Fruit fly (Drosophila melanogaster) whole organism, embryonic: ENCODE data around the gene Ids.

ENCODE experiments used
- Bgb ChIP-seq: fragments of 200-800 bp; sonication (Bioruptor generic); IDR thresholded peaks from 2 replicates; pipeline ENCODE4 v1.3.6; 2022; ENCODE audit warnings: missing biosample characterization, missing genetic modification characterization; ENCODE audit not compliant: partially characterized antibody
- Blimp-1 ChIP-seq: fragments of 200-800 bp; sonication (Bioruptor generic); optimal IDR thresholded peaks from 3 replicates; lab custom pipeline; 2018; ENCODE audit warnings: missing biosample characterization, missing genetic modification characterization, mild to moderate bottlenecking, moderate library complexity, missing genetic modification reagents
- CG11093 ChIP-seq: fragments of 200-800 bp; sonication (Bioruptor generic); IDR thresholded peaks from 3 replicates; pipeline ENCODE4 v1.3.6; 2022; ENCODE audit warnings: missing biosample characterization, missing genetic modification characterization
- CG12104 ChIP-seq: fragments of 200-800 bp; sonication (Bioruptor generic); optimal IDR thresholded peaks from 3 replicates; lab custom pipeline; 2016; ENCODE audit warnings: missing biosample characterization, missing genetic modification characterization
- CG1233 ChIP-seq: fragments of 200-800 bp; sonication (Bioruptor generic); optimal IDR thresholded peaks from 4 replicates; lab custom pipeline; 2018; ENCODE audit warnings: missing biosample characterization, mild to moderate bottlenecking, missing genetic modification characterization
- CG1832 ChIP-seq: fragments of 200-800 bp; sonication (Bioruptor generic); optimal IDR thresholded peaks from 2 replicates; lab custom pipeline; 2017; ENCODE audit warnings: missing biosample characterization, mild to moderate bottlenecking, missing genetic modification characterization, inconsistent platforms
- CG33213 ChIP-seq: fragments of 200-800 bp; sonication (Bioruptor generic); optimal IDR thresholded peaks from 3 replicates; lab custom pipeline; 2016; ENCODE audit warnings: missing biosample characterization, missing genetic modification characterization
- CG3847 ChIP-seq: fragments of 200-800 bp; sonication (Bioruptor generic); IDR thresholded peaks from 2 replicates; pipeline ENCODE4 v1.3.6; 2022; ENCODE audit warnings: missing biosample characterization, missing genetic modification characterization
- CG43689 ChIP-seq: fragments of 200-800 bp; sonication (Bioruptor generic); IDR thresholded peaks from 2 replicates; pipeline ENCODE4 v1.3.6; 2022; ENCODE audit warnings: missing biosample characterization, missing genetic modification characterization
- CG4404 ChIP-seq: fragments of 200-800 bp; sonication (Bioruptor generic); IDR thresholded peaks from 2 replicates; pipeline ENCODE4 v1.3.6; 2022; ENCODE audit warnings: missing biosample characterization, missing genetic modification characterization
- CG4730 ChIP-seq: fragments of 200-800 bp; sonication (Bioruptor generic); IDR thresholded peaks from 2 replicates; pipeline ENCODE4 v1.3.6; 2022; ENCODE audit warnings: missing biosample characterization, missing genetic modification characterization
- CG5245 ChIP-seq: fragments of 200-800 bp; sonication (Bioruptor generic); optimal IDR thresholded peaks from 3 replicates; lab custom pipeline; 2016; ENCODE audit warnings: missing biosample characterization, missing genetic modification characterization
- CG8944 ChIP-seq: fragments of 200-800 bp; sonication (Bioruptor generic); optimal IDR thresholded peaks from 3 replicates; lab custom pipeline; 2016; ENCODE audit warnings: missing biosample characterization, missing genetic modification characterization
- CG9215 ChIP-seq: fragments of 200-800 bp; sonication (Bioruptor generic); IDR thresholded peaks from 2 replicates; pipeline ENCODE4 v1.3.6; 2022; ENCODE audit warnings: missing biosample characterization, missing genetic modification characterization
- CG9876 ChIP-seq: fragments of 200-800 bp; sonication (Bioruptor generic); optimal IDR thresholded peaks from 2 replicates; lab custom pipeline; 2016; ENCODE audit warnings: missing biosample characterization, missing genetic modification characterization
- CoRest ChIP-seq: fragments of 200-800 bp; sonication (Bioruptor generic); optimal IDR thresholded peaks from 3 replicates; lab custom pipeline; 2018; ENCODE audit warnings: missing biosample characterization, mild to moderate bottlenecking, missing genetic modification characterization, moderate library complexity
- HHEX ChIP-seq: fragments of 200-800 bp; sonication (Bioruptor generic); optimal IDR thresholded peaks from 3 replicates; lab custom pipeline; 2017; ENCODE audit warnings: missing biosample characterization, mild to moderate bottlenecking, missing genetic modification characterization, missing genetic modification reagents
- HmgZ ChIP-seq: fragments of 200-800 bp; sonication (Bioruptor generic); optimal IDR thresholded peaks from 2 replicates; lab custom pipeline; 2018; ENCODE audit warnings: missing biosample characterization, mild to moderate bottlenecking, missing genetic modification characterization
- Hr3 ChIP-seq: fragments of 200-800 bp; sonication (Bioruptor generic); optimal IDR thresholded peaks from 3 replicates; lab custom pipeline; 2016; ENCODE audit warnings: missing biosample characterization, missing genetic modification characterization
- Kr ChIP-seq: fragments of 200-800 bp; sonication (Bioruptor generic); optimal IDR thresholded peaks from 2 replicates; lab custom pipeline; 2017; ENCODE audit warnings: missing biosample characterization, mild to moderate bottlenecking, missing genetic modification characterization
- MESR4 ChIP-seq: fragments of 200-800 bp; sonication (Bioruptor generic); optimal IDR thresholded peaks from 2 replicates; lab custom pipeline; 2018; ENCODE audit warnings: missing biosample characterization, mild to moderate bottlenecking, missing genetic modification characterization, moderate library complexity
- Scr ChIP-seq: fragments of 200-800 bp; sonication (Bioruptor generic); IDR thresholded peaks from 2 replicates; pipeline ENCODE4 v1.3.6; 2022; ENCODE audit warnings: missing biosample characterization, missing genetic modification characterization; ENCODE audit not compliant: partially characterized antibody
- Sox100B ChIP-seq: fragments of 200-800 bp; sonication (Bioruptor generic); optimal IDR thresholded peaks from 3 replicates; lab custom pipeline; 2018; ENCODE audit warnings: missing biosample characterization, mild to moderate bottlenecking, missing genetic modification characterization
- ap ChIP-seq: fragments of 200-800 bp; sonication (Bioruptor generic); IDR thresholded peaks from 2 replicates; pipeline ENCODE4 v1.3.6; 2022; ENCODE audit warnings: missing biosample characterization, missing genetic modification characterization
- bigmax ChIP-seq: fragments of 200-800 bp; sonication (Bioruptor generic); optimal IDR thresholded peaks from 2 replicates; lab custom pipeline; 2018; ENCODE audit warnings: missing biosample characterization, mild to moderate bottlenecking, missing genetic modification characterization
- bsh ChIP-seq, 2 experiments: fragments of 200-800 bp; sonication (Bioruptor generic); optimal IDR thresholded peaks; 2 replicates each; lab custom pipeline; 2017 to 2018; ENCODE audit warnings: mild to moderate bottlenecking in 2 of 2, missing biosample characterization in 2 of 2, missing genetic modification characterization in 2 of 2, moderate library complexity in 1 of 2
- dimm ChIP-seq: fragments of 200-800 bp; sonication (Bioruptor generic); IDR thresholded peaks from 2 replicates; pipeline ENCODE4 v1.3.6; 2022; ENCODE audit warnings: missing biosample characterization, missing genetic modification characterization
- dmrt99B ChIP-seq: fragments of 200-800 bp; sonication (Bioruptor generic); optimal IDR thresholded peaks from 2 replicates; lab custom pipeline; 2018; ENCODE audit warnings: missing biosample characterization, mild to moderate bottlenecking, missing genetic modification characterization, moderate library complexity
- dysf ChIP-seq: fragments of 200-800 bp; sonication (Bioruptor generic); IDR thresholded peaks from 3 replicates; pipeline ENCODE4 v1.3.6; 2022; ENCODE audit warnings: missing biosample characterization, missing genetic modification characterization
- emc ChIP-seq: fragments of 200-800 bp; sonication (Bioruptor generic); optimal IDR thresholded peaks from 2 replicates; lab custom pipeline; 2016; ENCODE audit warnings: missing biosample characterization, missing genetic modification characterization
- eve ChIP-seq, 2 experiments: fragments of >200 bp; optimal IDR thresholded peaks; 2 replicates each; lab custom pipeline; 2017; ENCODE audit warnings: missing biosample characterization in 2 of 2, missing genetic modification characterization in 2 of 2
- fru ChIP-seq: fragments of >200 bp; optimal IDR thresholded peaks from 2 replicates; lab custom pipeline; 2017
- gcm ChIP-seq: fragments of 200-800 bp; sonication (Bioruptor generic); optimal IDR thresholded peaks from 2 replicates; lab custom pipeline; 2019; ENCODE audit warnings: missing biosample characterization, mild to moderate bottlenecking, missing genetic modification characterization, moderate library complexity
- gcm2 ChIP-seq: fragments of 200-800 bp; sonication (Bioruptor generic); optimal IDR thresholded peaks from 2 replicates; lab custom pipeline; 2016; ENCODE audit warnings: missing biosample characterization, missing genetic modification characterization
- kni ChIP-seq: fragments of 200-800 bp; sonication (Bioruptor generic); optimal IDR thresholded peaks from 3 replicates; lab custom pipeline; 2017; ENCODE audit warnings: mild to moderate bottlenecking, missing biosample characterization, missing genetic modification reagents, missing genetic modification characterization
- knrl ChIP-seq: fragments of 200-800 bp; sonication (Bioruptor generic); IDR thresholded peaks from 3 replicates; pipeline ENCODE4 v1.3.6; 2022; ENCODE audit warnings: missing biosample characterization, missing genetic modification characterization; ENCODE audit not compliant: partially characterized antibody
- oc ChIP-seq: fragments of 200-800 bp; sonication (Bioruptor generic); optimal IDR thresholded peaks from 2 replicates; lab custom pipeline; 2018; ENCODE audit warnings: missing biosample characterization, mild to moderate bottlenecking, missing genetic modification characterization, moderate library complexity
- pan ChIP-seq, 4 experiments: fragments of >200 bp in 3 of 4; fragments of 200-800 bp in 1 of 4; sonication (Bioruptor generic) in 1 of 4; optimal IDR thresholded peaks in 3 of 4; IDR thresholded peaks in 1 of 4; 2 replicates each; pipeline versions ENCODE4 v1.3.6 to Lab custom; 2017 to 2022; ENCODE audit warnings: missing biosample characterization in 2 of 4, missing genetic modification characterization in 2 of 4, mixed read lengths in 1 of 4
- pita ChIP-seq: fragments of 200-800 bp; sonication (Bioruptor generic); optimal IDR thresholded peaks from 2 replicates; lab custom pipeline; 2017; ENCODE audit warnings: missing biosample characterization, mild to moderate bottlenecking, missing genetic modification characterization
- schlank ChIP-seq: fragments of 200-800 bp; sonication (Bioruptor generic); optimal IDR thresholded peaks from 2 replicates; lab custom pipeline; 2018; ENCODE audit warnings: missing biosample characterization, mild to moderate bottlenecking, missing genetic modification characterization
- sens ChIP-seq: fragments of 200-800 bp; sonication (Bioruptor generic); peaks from one replicate; lab custom pipeline; 2016; ENCODE audit warnings: missing biosample characterization, missing genetic modification characterization
- tio ChIP-seq: fragments of 200-800 bp; sonication (Bioruptor generic); optimal IDR thresholded peaks from 2 replicates; lab custom pipeline; 2017; ENCODE audit warnings: missing biosample characterization, missing genetic modification characterization, inconsistent platforms
- tna ChIP-seq: fragments of 200-800 bp; sonication (Bioruptor generic); IDR thresholded peaks from 2 replicates; pipeline ENCODE4 v1.3.6; 2022; ENCODE audit warnings: missing biosample characterization, missing genetic modification characterization; ENCODE audit not compliant: partially characterized antibody
- ttk ChIP-seq: fragments of 200-800 bp; sonication (Bioruptor generic); IDR thresholded peaks from 2 replicates; pipeline ENCODE4 v2.1.2; 2022; ENCODE audit warnings: missing biosample characterization, missing genetic modification characterization
- vfl ChIP-seq: fragments of 200-800 bp; sonication (Bioruptor generic); optimal IDR thresholded peaks from 2 replicates; lab custom pipeline; 2016; ENCODE audit warnings: missing biosample characterization, missing genetic modification characterization
- yki ChIP-seq: fragments of >200 bp; optimal IDR thresholded peaks from 3 replicates; lab custom pipeline; 2018
- zen2 ChIP-seq: fragments of 200-800 bp; sonication (Bioruptor generic); IDR thresholded peaks from 3 replicates; pipeline ENCODE4 v1.3.6; 2022; ENCODE audit warnings: missing biosample characterization, missing genetic modification characterization; ENCODE audit not compliant: partially characterized antibody
- zf30C ChIP-seq: fragments of 200-800 bp; sonication (Bioruptor generic); optimal IDR thresholded peaks from 3 replicates; lab custom pipeline; 2018; ENCODE audit warnings: missing biosample characterization, mild to moderate bottlenecking, missing genetic modification characterization

Gene Ids

DNA sequence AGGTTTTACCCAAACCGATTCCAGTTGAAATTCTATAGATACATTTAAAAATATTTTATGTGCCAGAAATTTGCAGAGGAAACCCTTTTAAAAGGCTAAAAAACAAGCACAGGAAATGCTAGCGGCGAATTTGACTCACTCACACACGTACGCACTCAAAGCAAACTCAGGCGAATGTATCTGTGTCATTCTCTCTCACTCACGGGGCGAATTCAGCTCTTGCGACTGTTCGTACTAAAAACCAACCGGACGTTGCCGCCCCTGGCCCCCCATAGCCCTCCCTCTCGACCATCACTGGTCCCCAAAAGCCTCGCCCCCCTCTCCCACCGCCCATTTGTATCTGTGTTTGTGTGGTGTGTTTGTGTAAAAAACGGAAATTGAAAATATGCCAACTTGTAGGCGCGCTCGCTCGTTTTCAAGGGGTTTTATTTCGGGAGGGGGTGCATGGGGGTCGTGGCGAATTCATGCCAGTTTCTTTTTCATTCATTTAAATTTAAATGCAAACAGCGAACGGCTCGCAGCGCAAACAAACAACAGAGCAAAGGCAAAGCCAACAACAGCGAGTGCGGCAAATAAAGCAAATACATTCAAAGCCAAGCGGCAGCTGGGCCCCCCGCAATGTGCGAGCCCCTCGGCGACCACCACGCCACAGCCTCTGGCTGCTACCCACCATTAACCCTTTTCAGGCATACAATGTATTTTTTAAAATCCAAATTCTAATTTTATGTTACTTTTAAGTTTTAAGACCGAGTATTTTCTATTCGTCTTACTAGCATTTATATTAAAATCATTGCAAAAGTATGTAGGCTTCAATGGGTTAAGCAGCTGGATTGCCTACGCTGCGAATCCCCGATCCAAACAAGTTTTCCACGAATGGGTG, 40.4 kb downstream of the Ids start (continued):
- no peak for TF ChIP-seq Scr (GFP tag; lab: Robert Waterston, UW)
- no peak for TF ChIP-seq pita (GFP tag; lab: Kevin White, UChicago)
- peak; percentile 86; the same call in 2 of the 3 replicates for TF ChIP-seq dysf (GFP tag; lab: Robert Waterston, UW)
- TF ChIP-seq ttk: peak; percentile 72
- peak; percentile 36 for TF ChIP-seq Hr3 (GFP tag; lab: Kevin White, UChicago)
- no peak for TF ChIP-seq eve (GFP tag; optimal IDR thresholded peaks at IDR 0.05; lab: Kevin White, UChicago)
- peak; percentile 40 for TF ChIP-seq CG1233 (GFP tag; lab: Kevin White, UChicago)
- TF ChIP-seq CG8944: peak; percentile 30
- no peak for TF ChIP-seq MESR4
- peak; percentile 6 for TF ChIP-seq CG5245 (GFP tag; lab: Kevin White, UChicago)
- TF ChIP-seq Kr (GFP tag; lab: Kevin White, UChicago): no peak
- peak; percentile 66 for TF ChIP-seq CoRest
- peak; percentile 28 for TF ChIP-seq oc (tag; lab: Kevin White, UChicago)
- peak; percentile 80 for TF ChIP-seq CG3847 (GFP tag; lab: Robert Waterston, UW)
- peak; percentile 66 for TF ChIP-seq CG4730
- TF ChIP-seq Bgb (GFP tag; lab: Robert Waterston, UW): peak; percentile 55
- peak; percentile 51 for TF ChIP-seq Sox100B (GFP tag; lab: Kevin White, UChicago)
- TF ChIP-seq CG1832 (GFP tag; lab: Kevin White, UChicago): no peak
- TF ChIP-seq CG4404 (GFP tag; lab: Robert Waterston, UW): peak; percentile 56
- TF ChIP-seq knrl (GFP tag; lab: Robert Waterston, UW): peak; percentile 46; the same call in 2 of the 3 replicates
- peak; percentile 44 for TF ChIP-seq schlank (tag; lab: Kevin White, UChicago)
- TF ChIP-seq HHEX (GFP tag; lab: Kevin White, UChicago): peak; percentile 76
- TF ChIP-seq HmgZ (tag; lab: Kevin White, UChicago): peak; percentile 91
- peak; percentile 9 for TF ChIP-seq tio (GFP tag; lab: Kevin White, UChicago)
- no peak for TF ChIP-seq gcm (GFP tag; lab: Kevin White, UChicago)
- peak; percentile 96 for TF ChIP-seq sens (GFP tag; lab: Kevin White, UChicago)
- TF ChIP-seq pan (optimal IDR thresholded peaks at IDR 0.05; lab: Kevin White, UChicago): no peak
- TF ChIP-seq pan (GFP tag; optimal IDR thresholded peaks at IDR 0.05 in 1 of 2, IDR thresholded peaks at IDR 0.05 in 1 of 2): peak in 1 of 2 experiments; percentile 89
- no peak for TF ChIP-seq CG9876 (GFP tag; lab: Kevin White, UChicago)
- peak; percentile 61; the same call in 1 of the 3 replicates for TF ChIP-seq CG11093 (GFP tag; lab: Robert Waterston, UW)
- no peak for TF ChIP-seq gcm2 (GFP tag; lab: Kevin White, UChicago)
- TF ChIP-seq CG9215 (GFP tag; lab: Robert Waterston, UW): peak; percentile 69
- TF ChIP-seq CG12104 (GFP tag; lab: Kevin White, UChicago): peak; percentile 62
- peak; percentile 63; the same call in 1 of the 2 replicates for TF ChIP-seq tna
- peak; percentile 82 for TF ChIP-seq dmrt99B (tag; lab: Kevin White, UChicago)
- peak; percentile 77 for TF ChIP-seq ap
- peak; percentile 74 for TF ChIP-seq dimm
- peak; percentile 39 for TF ChIP-seq Blimp-1 (GFP tag; lab: Kevin White, UChicago)
- no peak for TF ChIP-seq zf30C
- TF ChIP-seq kni (GFP tag; lab: Kevin White, UChicago): peak; percentile 94
- peak; percentile 43 for TF ChIP-seq emc (GFP tag; lab: Kevin White, UChicago)
- TF ChIP-seq bsh (GFP tag; optimal IDR thresholded peaks at IDR 0.05; lab: Kevin White, UChicago): peak; percentile 52 to 89
- peak; percentile 41 for TF ChIP-seq CG33213
- peak; percentile 22 for TF ChIP-seq bigmax (GFP tag; lab: Kevin White, UChicago)
- TF ChIP-seq fru (lab: Kevin White, UChicago): no peak
- peak; percentile 26 for TF ChIP-seq vfl (GFP tag; lab: Kevin White, UChicago)
- no peak for TF ChIP-seq yki (lab: Kevin White, UChicago)
- TF ChIP-seq zen2 (GFP tag; lab: Robert Waterston, UW): 0 out of 3 replicates have a peak, but pooled peaks have one; percentile 12
- peak; percentile 67 for TF ChIP-seq CG43689
